Fruit fly (Drosophila melanogaster): ENCODE results near the gene Df31.

DNA sequence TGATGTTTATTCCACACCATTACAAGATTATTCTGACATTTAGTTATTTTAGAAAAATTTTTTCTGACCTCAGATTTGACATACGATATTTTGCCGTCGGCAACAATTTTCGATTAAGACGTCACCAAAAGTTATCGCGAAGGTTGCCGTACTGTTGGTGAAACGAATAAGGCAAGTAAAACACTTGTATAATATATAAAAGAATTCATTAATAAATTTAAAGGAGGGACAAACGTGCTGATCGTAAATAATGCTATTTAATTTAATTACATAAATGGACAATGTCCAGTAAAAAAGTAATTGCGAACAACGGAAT is 5.3 kb downstream of the Df31 start:
- TF ChIP-seq OdsH (GFP tag; optimal IDR thresholded peaks at IDR 0.05): no peak
- no peak for TF ChIP-seq Abd-B (GFP tag; optimal IDR thresholded peaks at IDR 0.05)
- no peak for TF ChIP-seq Dif (GFP tag; optimal IDR thresholded peaks at IDR 0.05; ENCODE audit: partially characterized antibody)
- no peak for TF ChIP-seq psq (GFP tag; optimal IDR thresholded peaks at IDR 0.05)

Measured in whole organism, wandering third instar larva.